Worm (Caenorhabditis elegans): ENCODE data around the gene fbxa-1.

DNA sequence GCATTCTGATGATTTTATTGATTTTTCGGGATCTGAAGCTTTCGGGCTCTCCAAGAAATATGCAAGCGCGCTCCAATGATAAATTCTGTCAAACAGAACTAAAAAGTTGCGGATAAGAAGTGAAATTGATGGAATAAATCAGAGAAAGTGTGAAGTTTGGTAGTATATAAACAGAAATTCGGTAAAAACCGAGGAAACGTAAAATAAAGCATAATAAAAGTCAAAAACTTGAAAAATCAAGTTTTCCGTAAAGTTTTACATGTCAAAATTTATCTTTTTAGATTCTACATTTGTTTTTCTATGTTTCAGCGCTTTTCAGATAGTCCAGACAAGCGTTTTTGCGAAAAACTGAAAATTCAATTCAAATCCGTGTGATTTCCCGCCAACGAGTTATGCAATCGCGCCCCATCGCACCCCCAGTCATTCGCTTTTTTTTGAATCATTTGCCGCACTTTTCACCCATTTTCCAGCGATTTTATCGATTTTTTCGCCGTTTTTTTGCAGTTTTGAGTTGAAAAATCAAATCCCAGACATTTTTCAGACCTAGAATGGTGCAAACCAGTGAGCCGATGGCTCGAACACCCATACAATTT lies 23.2 kb upstream of the fbxa-1 start, which contains the start of the genes Y54F10BM.13 and ppm-1.D:
- TF ChIP-seq ceh-82 (tag; optimal IDR thresholded peaks at IDR 0.05) (no peak), nhr-10 (tag; optimal IDR thresholded peaks at IDR 0.05) (no peak), elt-1 (tag; optimal IDR thresholded peaks at IDR 0.05) (no peak), nhr-11 (tag; optimal IDR thresholded peaks at IDR 0.05) (no peak), zag-1 (tag; optimal IDR thresholded peaks at IDR 0.05) (no peak), ztf-11 (tag; optimal IDR thresholded peaks at IDR 0.05) (no peak), nhr-25 (tag; optimal IDR thresholded peaks at IDR 0.05) (no peak)

All from whole organism, L2 larva.